Worm (Caenorhabditis elegans) whole organism, early embryonic: ENCODE results near the gene H01G02.1.

Source experiments
- B0310.2 ChIP-seq: sonication (generic microtip); optimal IDR thresholded peaks from 2 replicates; lab custom pipeline; 2016; ENCODE audit warnings: mild to moderate bottlenecking, missing genetic modification characterization, missing compliant biosample characterization
- ama-1 ChIP-seq: fragments of 150-350 bp; optimal IDR thresholded peaks from 2 replicates; lab custom pipeline; 2014
- ceh-13 ChIP-seq: fragments of 200-800 bp; sonication (Bioruptor generic); optimal IDR thresholded peaks from 2 replicates; lab custom pipeline; 2018; ENCODE audit warnings: mild to moderate bottlenecking, missing genetic modification characterization, missing compliant biosample characterization
- ceh-36 ChIP-seq: sonication (generic microtip); optimal IDR thresholded peaks from 2 replicates; lab custom pipeline; 2016; ENCODE audit warnings: missing genetic modification characterization, inconsistent platforms, missing compliant biosample characterization
- ets-7 ChIP-seq: sonication (generic microtip); optimal IDR thresholded peaks from 2 replicates; lab custom pipeline; 2016; ENCODE audit warnings: missing genotype, missing genetic modification characterization, missing compliant biosample characterization
- flt-1 ChIP-seq: fragments of 200-800 bp; sonication (Bioruptor generic); IDR thresholded peaks from 2 replicates; pipeline ENCODE4 v1.3.6; 2022; ENCODE audit warnings: missing genetic modification characterization, missing compliant biosample characterization
- hmbx-1 ChIP-seq: sonication (generic microtip); optimal IDR thresholded peaks from 2 replicates; lab custom pipeline; 2016; ENCODE audit warnings: mild to moderate bottlenecking, missing genetic modification characterization, missing compliant biosample characterization
- hmg-4 ChIP-seq: fragments of 200-800 bp; sonication (Bioruptor generic); optimal IDR thresholded peaks from 2 replicates; lab custom pipeline; 2018; ENCODE audit warnings: mild to moderate bottlenecking, missing genetic modification characterization, missing compliant biosample characterization
- pes-1 ChIP-seq: fragments of 200-800 bp; sonication (Bioruptor generic); IDR thresholded peaks from 2 replicates; pipeline ENCODE4 v1.3.6; 2022; ENCODE audit warnings: missing genetic modification reagents, missing genetic modification characterization, missing compliant biosample characterization
- scrt-1 ChIP-seq: fragments of 200-800 bp; sonication (Bioruptor generic); IDR thresholded peaks from 2 replicates; pipeline ENCODE4 v1.3.6; 2022; ENCODE audit warnings: missing genetic modification characterization, missing compliant biosample characterization
- sea-1 ChIP-seq: fragments of 200-800 bp; sonication (Bioruptor generic); conservative IDR thresholded peaks from 2 replicates; pipeline ENCODE4 v1.3.6; 2022; ENCODE audit warnings: missing genetic modification characterization, missing compliant biosample characterization
- tbx-11 ChIP-seq: fragments of 200-800 bp; sonication (Bioruptor generic); IDR thresholded peaks from 2 replicates; pipeline ENCODE4 v1.3.6; 2022; ENCODE audit warnings: missing genetic modification characterization, missing compliant biosample characterization
- tbx-37 ChIP-seq: fragments of 200-800 bp; sonication (Bioruptor generic); conservative IDR thresholded peaks from 2 replicates; pipeline ENCODE4 v1.3.6; 2022; ENCODE audit warnings: missing genetic modification reagents, missing genetic modification characterization, missing compliant biosample characterization
- tra-4 ChIP-seq: sonication (generic microtip); optimal IDR thresholded peaks from 2 replicates; lab custom pipeline; 2017; ENCODE audit warnings: missing genetic modification characterization, missing compliant biosample characterization

ce11 chrIV:11813901-11814300 lies 9.9 kb upstream of the H01G02.1 start, which contains the start of gene M117.1:
- TF ChIP-seq hmbx-1 (no peak), pes-1 (GFP tag; lab: Robert Waterston, UW) (no peak), sea-1 (GFP tag; lab: Robert Waterston, UW) (no peak), ama-1 (no peak), tbx-11 (GFP tag; lab: Robert Waterston, UW) (no peak), ceh-36 (no peak), ceh-13 (GFP tag; lab: Kevin White, UChicago) (no peak), flt-1 (GFP tag; lab: Robert Waterston, UW) (no peak), tra-4 (tag; lab: Kevin White, UChicago) (no peak), B0310.2 (tag; lab: Kevin White, UChicago) (no peak), hmg-4 (GFP tag; lab: Kevin White, UChicago) (no peak), scrt-1 (GFP tag; lab: Robert Waterston, UW) (no peak), ets-7 (tag; lab: Kevin White, UChicago) (no peak), tbx-37 (GFP tag; lab: Robert Waterston, UW) (no peak)
